Fruit fly (Drosophila melanogaster) whole organism, embryonic: ENCODE results near the gene yellow-f2.
A peak's percentile ranks its signal among the peaks of the same experiment; 100 is the strongest.

Experiments used
- ATbp ChIP-seq: fragments of 200-800 bp; sonication (Bioruptor generic); optimal IDR thresholded peaks from 2 replicates; lab custom pipeline; 2017; ENCODE audit warnings: missing biosample characterization, mild to moderate bottlenecking, missing genetic modification characterization, missing genetic modification reagents
- Blimp-1 ChIP-seq: fragments of 200-800 bp; sonication (Bioruptor generic); optimal IDR thresholded peaks from 3 replicates; lab custom pipeline; 2018; ENCODE audit warnings: missing biosample characterization, missing genetic modification characterization, mild to moderate bottlenecking, moderate library complexity, missing genetic modification reagents
- CG10274 ChIP-seq: fragments of 200-800 bp; sonication (Bioruptor generic); optimal IDR thresholded peaks from 3 replicates; lab custom pipeline; 2017; ENCODE audit warnings: missing biosample characterization, mild to moderate bottlenecking, missing genetic modification characterization
- CG11085 ChIP-seq: fragments of 200-800 bp; sonication (Bioruptor generic); IDR thresholded peaks from 2 replicates; pipeline ENCODE4 v1.3.6; 2022; ENCODE audit warnings: missing biosample characterization, missing genetic modification characterization
- CG12104 ChIP-seq: fragments of 200-800 bp; sonication (Bioruptor generic); optimal IDR thresholded peaks from 3 replicates; lab custom pipeline; 2016; ENCODE audit warnings: missing biosample characterization, missing genetic modification characterization
- CG1233 ChIP-seq: fragments of 200-800 bp; sonication (Bioruptor generic); optimal IDR thresholded peaks from 4 replicates; lab custom pipeline; 2018; ENCODE audit warnings: missing biosample characterization, mild to moderate bottlenecking, missing genetic modification characterization
- CG16815 ChIP-seq: fragments of 200-800 bp; sonication (Bioruptor generic); optimal IDR thresholded peaks from 3 replicates; lab custom pipeline; 2017; ENCODE audit warnings: missing biosample characterization, mild to moderate bottlenecking, missing genetic modification characterization
- CG2712 ChIP-seq: fragments of 200-800 bp; optimal IDR thresholded peaks from 3 replicates; lab custom pipeline; 2019; ENCODE audit warnings: missing biosample characterization, mild to moderate bottlenecking, missing genetic modification characterization, moderate library complexity
- CG31365 ChIP-seq: fragments of 200-800 bp; sonication (Bioruptor generic); optimal IDR thresholded peaks from 2 replicates; lab custom pipeline; 2018; ENCODE audit warnings: missing biosample characterization, mild to moderate bottlenecking, missing genetic modification characterization
- CG32767 ChIP-seq: fragments of 200-800 bp; sonication (Bioruptor generic); IDR thresholded peaks from 2 replicates; pipeline ENCODE4 v1.3.6; 2022; ENCODE audit warnings: missing biosample characterization, missing genetic modification characterization
- CG3281 ChIP-seq: fragments of 200-800 bp; sonication (Bioruptor generic); optimal IDR thresholded peaks from 3 replicates; lab custom pipeline; 2017; ENCODE audit warnings: missing biosample characterization, mild to moderate bottlenecking, missing genetic modification characterization
- CG33213 ChIP-seq: fragments of 200-800 bp; sonication (Bioruptor generic); optimal IDR thresholded peaks from 3 replicates; lab custom pipeline; 2016; ENCODE audit warnings: missing biosample characterization, missing genetic modification characterization
- CG4617 ChIP-seq: fragments of 200-800 bp; sonication (Bioruptor generic); optimal IDR thresholded peaks from 3 replicates; lab custom pipeline; 2016; ENCODE audit warnings: missing biosample characterization, missing genetic modification characterization, borderline replicate concordance
- CG4730 ChIP-seq: fragments of 200-800 bp; sonication (Bioruptor generic); IDR thresholded peaks from 2 replicates; pipeline ENCODE4 v1.3.6; 2022; ENCODE audit warnings: missing biosample characterization, missing genetic modification characterization
- CG6765 ChIP-seq: fragments of 200-800 bp; sonication (Bioruptor generic); optimal IDR thresholded peaks from 3 replicates; lab custom pipeline; 2017; ENCODE audit warnings: missing biosample characterization, mild to moderate bottlenecking, missing genetic modification characterization
- CG7372 ChIP-seq: fragments of 200-800 bp; sonication (Bioruptor generic); IDR thresholded peaks from 2 replicates; pipeline ENCODE4 v1.3.6; 2022; ENCODE audit warnings: missing biosample characterization, missing genetic modification characterization
- CG7928 ChIP-seq: fragments of 200-800 bp; sonication (Bioruptor generic); optimal IDR thresholded peaks from 2 replicates; lab custom pipeline; 2017; ENCODE audit warnings: missing biosample characterization, mild to moderate bottlenecking, missing genetic modification characterization
- CG8281 ChIP-seq: fragments of 200-800 bp; sonication (Bioruptor generic); optimal IDR thresholded peaks from 2 replicates; lab custom pipeline; 2018; ENCODE audit warnings: missing biosample characterization, mild to moderate bottlenecking, missing genetic modification characterization, moderate library complexity
- CG8388 ChIP-seq: fragments of 200-800 bp; sonication (Bioruptor generic); optimal IDR thresholded peaks from 2 replicates; lab custom pipeline; 2019; ENCODE audit warnings: missing biosample characterization, mild to moderate bottlenecking, missing genetic modification characterization, moderate library complexity
- CG8478 ChIP-seq: fragments of >200 bp; optimal IDR thresholded peaks from 2 replicates; lab custom pipeline; 2018
- CG9215 ChIP-seq: fragments of 200-800 bp; sonication (Bioruptor generic); IDR thresholded peaks from 2 replicates; pipeline ENCODE4 v1.3.6; 2022; ENCODE audit warnings: missing biosample characterization, missing genetic modification characterization
- CkIIα-i1 ChIP-seq: fragments of 200-800 bp; sonication (Bioruptor generic); IDR thresholded peaks from 2 replicates; pipeline ENCODE4 v1.3.6; 2022; ENCODE audit warnings: missing biosample characterization, missing genetic modification characterization
- CoRest ChIP-seq: fragments of 200-800 bp; sonication (Bioruptor generic); optimal IDR thresholded peaks from 3 replicates; lab custom pipeline; 2018; ENCODE audit warnings: missing biosample characterization, mild to moderate bottlenecking, missing genetic modification characterization, moderate library complexity
- CrebB ChIP-seq: fragments of 200-800 bp; sonication (Bioruptor generic); optimal IDR thresholded peaks from 3 replicates; lab custom pipeline; 2018; ENCODE audit warnings: missing biosample characterization, mild to moderate bottlenecking, missing genetic modification characterization
- Elba2 ChIP-seq: fragments of 200-800 bp; sonication (Bioruptor generic); optimal IDR thresholded peaks from 3 replicates; lab custom pipeline; 2016; ENCODE audit warnings: missing biosample characterization, missing genetic modification characterization
- Hand ChIP-seq: fragments of 200-800 bp; sonication (Bioruptor generic); optimal IDR thresholded peaks from 2 replicates; lab custom pipeline; 2017; ENCODE audit warnings: mild to moderate bottlenecking, missing biosample characterization, missing genetic modification reagents, missing genetic modification characterization
- Lpt ChIP-seq: fragments of >200 bp; optimal IDR thresholded peaks from 2 replicates; lab custom pipeline; 2018; ENCODE audit warnings: missing biosample characterization, missing genetic modification characterization
- Mad ChIP-seq: fragments of 200-800 bp; sonication (Bioruptor generic); optimal IDR thresholded peaks from 2 replicates; lab custom pipeline; 2016; ENCODE audit warnings: missing biosample characterization, missing genetic modification characterization
- Neu2 ChIP-seq: fragments of 200-800 bp; sonication (Bioruptor generic); optimal IDR thresholded peaks from 3 replicates; lab custom pipeline; 2016; ENCODE audit warnings: missing biosample characterization, missing genetic modification characterization, borderline replicate concordance
- Opbp ChIP-seq: fragments of 200-800 bp; sonication (Bioruptor generic); IDR thresholded peaks from 3 replicates; pipeline ENCODE4 v1.3.6; 2022; ENCODE audit warnings: missing biosample characterization, missing genetic modification characterization; ENCODE audit not compliant: partially characterized antibody
- Rx ChIP-seq: fragments of 200-800 bp; sonication (Bioruptor generic); IDR thresholded peaks from 2 replicates; pipeline ENCODE4 v1.3.6; 2022; ENCODE audit warnings: missing biosample characterization, missing genetic modification characterization
- Side ChIP-seq: fragments of 200-800 bp; sonication (Bioruptor generic); optimal IDR thresholded peaks from 2 replicates; lab custom pipeline; 2016; ENCODE audit warnings: missing biosample characterization, missing genetic modification characterization
- Six4 ChIP-seq: fragments of 200-800 bp; sonication (Bioruptor generic); optimal IDR thresholded peaks from 2 replicates; lab custom pipeline; 2016; ENCODE audit warnings: missing biosample characterization, missing genetic modification characterization
- Stat92E ChIP-seq, 3 experiments: fragments of >200 bp in 2 of 3; fragments of 200-800 bp in 1 of 3; sonication (Bioruptor generic) in 1 of 3; optimal IDR thresholded peaks; 2 replicates each; lab custom pipeline; 2017 to 2019; ENCODE audit warnings: missing biosample characterization in 3 of 3, missing genetic modification characterization in 3 of 3, mild to moderate bottlenecking in 1 of 3, moderate library complexity in 1 of 3
- ash1 ChIP-seq: fragments of 200-800 bp; sonication (Bioruptor generic); optimal IDR thresholded peaks from 2 replicates; lab custom pipeline; 2018; ENCODE audit warnings: missing biosample characterization, mild to moderate bottlenecking, missing genetic modification characterization
- bigmax ChIP-seq: fragments of 200-800 bp; sonication (Bioruptor generic); optimal IDR thresholded peaks from 2 replicates; lab custom pipeline; 2018; ENCODE audit warnings: missing biosample characterization, mild to moderate bottlenecking, missing genetic modification characterization
- cg ChIP-seq: fragments of 200-800 bp; sonication (Bioruptor generic); optimal IDR thresholded peaks from 3 replicates; lab custom pipeline; 2019; ENCODE audit warnings: missing biosample characterization, mild to moderate bottlenecking, missing genetic modification characterization, moderate library complexity
- chinmo ChIP-seq: fragments of 200-800 bp; sonication (Bioruptor generic); IDR thresholded peaks from 4 replicates; pipeline ENCODE4 v1.3.6; 2022; ENCODE audit warnings: missing biosample characterization, missing genetic modification characterization; ENCODE audit not compliant: partially characterized antibody
- cwo ChIP-seq: fragments of 200-800 bp; sonication (Bioruptor generic); optimal IDR thresholded peaks from 3 replicates; lab custom pipeline; 2017; ENCODE audit warnings: missing biosample characterization, missing genetic modification characterization, mild to moderate bottlenecking, moderate library complexity, missing genetic modification reagents
- dimm ChIP-seq: fragments of 200-800 bp; sonication (Bioruptor generic); IDR thresholded peaks from 2 replicates; pipeline ENCODE4 v1.3.6; 2022; ENCODE audit warnings: missing biosample characterization, missing genetic modification characterization
- dysf ChIP-seq: fragments of 200-800 bp; sonication (Bioruptor generic); IDR thresholded peaks from 3 replicates; pipeline ENCODE4 v1.3.6; 2022; ENCODE audit warnings: missing biosample characterization, missing genetic modification characterization
- her ChIP-seq: fragments of 200-800 bp; sonication (Bioruptor generic); optimal IDR thresholded peaks from 2 replicates; lab custom pipeline; 2016; ENCODE audit warnings: missing biosample characterization, missing genetic modification characterization
- jigr1 ChIP-seq: fragments of 200-800 bp; sonication (Bioruptor generic); IDR thresholded peaks from 3 replicates; pipeline ENCODE4 v1.3.6; 2022; ENCODE audit warnings: missing biosample characterization, missing genetic modification characterization
- lilli ChIP-seq: fragments of 200-800 bp; sonication (Bioruptor generic); optimal IDR thresholded peaks from 3 replicates; lab custom pipeline; 2016; ENCODE audit warnings: missing biosample characterization, missing genetic modification characterization
- nerfin-2 ChIP-seq: fragments of 200-800 bp; sonication (Bioruptor generic); IDR thresholded peaks from 2 replicates; pipeline ENCODE4 v1.3.6; 2022; ENCODE audit warnings: missing biosample characterization, missing genetic modification characterization; ENCODE audit not compliant: partially characterized antibody
- onecut ChIP-seq: fragments of 200-800 bp; sonication (Bioruptor generic); IDR thresholded peaks from 2 replicates; pipeline ENCODE4 v1.3.6; 2022; ENCODE audit warnings: missing biosample characterization, missing genetic modification characterization
- pfk ChIP-seq: fragments of 200-800 bp; sonication (Bioruptor generic); optimal IDR thresholded peaks from 2 replicates; lab custom pipeline; 2018; ENCODE audit warnings: missing biosample characterization, mild to moderate bottlenecking, missing genetic modification characterization, moderate library complexity
- phol ChIP-seq: fragments of 200-800 bp; sonication (Bioruptor generic); optimal IDR thresholded peaks from 3 replicates; lab custom pipeline; 2018; ENCODE audit warnings: missing biosample characterization, mild to moderate bottlenecking, missing genetic modification characterization, moderate library complexity
- seq ChIP-seq: fragments of 200-800 bp; sonication (Bioruptor generic); IDR thresholded peaks from 2 replicates; pipeline ENCODE4 v1.3.6; 2022; ENCODE audit warnings: missing biosample characterization, missing genetic modification characterization
- tx ChIP-seq: fragments of 200-800 bp; sonication (Bioruptor generic); optimal IDR thresholded peaks from 2 replicates; lab custom pipeline; 2016; ENCODE audit warnings: missing biosample characterization, missing genetic modification characterization
- vnd ChIP-seq: fragments of 200-800 bp; sonication (Bioruptor generic); IDR thresholded peaks from 3 replicates; pipeline ENCODE4 v1.3.6; 2022; ENCODE audit warnings: missing biosample characterization, missing genetic modification characterization; ENCODE audit not compliant: partially characterized antibody

The yellow-f2 gene

DNA sequence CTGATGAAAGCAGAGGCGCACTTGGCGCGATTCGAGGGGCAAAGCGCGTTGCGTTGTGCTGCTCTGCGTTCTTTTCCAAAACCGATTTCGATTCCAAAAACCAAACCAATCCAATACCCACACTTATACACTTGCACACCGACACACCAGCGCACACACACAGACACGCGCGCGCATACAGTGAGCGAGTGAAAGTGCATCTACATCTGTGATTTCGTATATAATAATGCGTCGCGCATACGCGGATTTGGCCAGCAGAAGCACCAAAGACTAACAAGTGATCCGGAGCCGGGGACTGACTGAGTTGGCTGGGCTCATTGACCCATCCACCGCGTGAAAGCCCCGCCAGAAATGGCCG lies 3.3 kb upstream of the yellow-f2 start (continued):
- TF ChIP-seq dysf, result no peak
- TF ChIP-seq CG1233 (GFP tag; lab: Kevin White, UChicago), result no peak
- no peak for TF ChIP-seq dimm
- TF ChIP-seq cwo (GFP tag; lab: Kevin White, UChicago), result no peak
- TF ChIP-seq Side (GFP tag; lab: Kevin White, UChicago), result no peak
- no peak for TF ChIP-seq ash1
- no peak for TF ChIP-seq CG7372
- 0 out of 3 replicates have a peak, but pooled peaks have one; percentile 1 for TF ChIP-seq Opbp
- no peak for TF ChIP-seq CG3281 (GFP tag; lab: Kevin White, UChicago)
- no peak for TF ChIP-seq CkIIα-i1
- TF ChIP-seq CG10274 (GFP tag; lab: Kevin White, UChicago), result no peak
- no peak for TF ChIP-seq onecut (GFP tag; lab: Robert Waterston, UW)
- no peak for TF ChIP-seq CG6765 (GFP tag; lab: Kevin White, UChicago)
- no peak for TF ChIP-seq Six4 (GFP tag; lab: Kevin White, UChicago)
- TF ChIP-seq Mad (GFP tag; lab: Kevin White, UChicago), result no peak
- no peak for TF ChIP-seq CoRest (tag; lab: Kevin White, UChicago)
- TF ChIP-seq CG4617 (GFP tag; lab: Kevin White, UChicago), result peak; percentile 18
- TF ChIP-seq CG31365 (tag; lab: Kevin White, UChicago), result no peak
- TF ChIP-seq CG8478, result peak; percentile 40
- TF ChIP-seq pfk (GFP tag; lab: Kevin White, UChicago), result no peak
- TF ChIP-seq CG8388 (GFP tag; lab: Kevin White, UChicago), result peak; percentile 97
- no peak for TF ChIP-seq Blimp-1 (GFP tag; lab: Kevin White, UChicago)
- no peak for TF ChIP-seq ATbp (GFP tag; lab: Kevin White, UChicago)
- TF ChIP-seq Hand (GFP tag; lab: Kevin White, UChicago), result no peak
- no peak for TF ChIP-seq jigr1 (GFP tag; lab: Robert Waterston, UW)
- no peak for TF ChIP-seq Lpt (GFP tag; lab: Kevin White, UChicago)
- TF ChIP-seq seq, result no peak

DNA sequence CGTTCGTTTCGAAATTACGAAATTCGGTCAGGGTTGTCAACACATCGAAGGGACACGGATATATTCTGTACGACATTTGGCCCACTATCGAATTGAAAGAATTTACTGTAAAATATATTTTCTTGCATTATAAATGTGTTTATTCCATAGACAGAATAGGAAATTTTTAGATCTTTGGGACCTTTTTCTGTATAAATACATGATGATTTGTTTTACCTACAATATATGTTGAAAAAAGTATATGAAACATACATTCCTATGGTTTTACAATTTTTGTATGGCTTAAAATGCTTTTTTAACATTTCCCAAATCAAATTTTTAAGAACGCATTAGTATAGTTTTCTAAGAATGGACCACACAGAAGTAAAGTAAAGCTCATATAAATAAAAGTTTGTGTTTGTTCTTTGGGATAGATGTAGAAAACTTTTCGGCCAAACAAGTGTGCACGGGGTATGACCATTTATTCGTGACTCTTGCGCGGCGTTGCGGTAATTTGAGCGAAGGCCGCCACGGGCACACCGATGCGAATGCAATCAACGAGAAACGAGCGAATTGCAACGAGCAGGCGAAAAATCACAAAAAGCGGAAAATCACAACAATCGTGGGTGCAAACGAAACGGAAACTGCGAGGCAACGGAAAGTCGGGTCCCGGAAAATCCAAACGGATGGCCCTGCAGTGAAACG lies 2.7 kb upstream of the yellow-f2 start, which contains the start of the genes CG17327, CG44194 and CG7518:
TSS of gene CG17327 (minus strand) at position 177 of the 684 bp plus-strand sequence.
TSS of gene CG44194 (minus strand) at position 177 of the 684 bp plus-strand sequence.
TSS of gene CG7518 (plus strand) at position 540 of the 684 bp plus-strand sequence.
- TF ChIP-seq phol (tag; lab: Kevin White, UChicago), result peak; percentile 56
- TF ChIP-seq nerfin-2 (GFP tag; lab: Robert Waterston, UW), result no peak
- TF ChIP-seq CG33213, result no peak
- no peak for TF ChIP-seq vnd (GFP tag; lab: Robert Waterston, UW)
- no peak for TF ChIP-seq Neu2 (GFP tag; lab: Kevin White, UChicago)
- TF ChIP-seq her (GFP tag; lab: Kevin White, UChicago), result no peak
- TF ChIP-seq Rx, result no peak
- no peak for TF ChIP-seq CG32767 (GFP tag; lab: Robert Waterston, UW)
- TF ChIP-seq tx (GFP tag; lab: Kevin White, UChicago), result peak; percentile 16
- no peak for TF ChIP-seq CG9215 (GFP tag; lab: Robert Waterston, UW)
- TF ChIP-seq cg (GFP tag; lab: Kevin White, UChicago), result no peak
- no peak for TF ChIP-seq CG11085
- TF ChIP-seq CG8281 (tag; lab: Kevin White, UChicago), result no peak
- TF ChIP-seq bigmax (GFP tag; lab: Kevin White, UChicago), result no peak
- no peak for TF ChIP-seq CG4730
- TF ChIP-seq lilli (GFP tag; lab: Kevin White, UChicago), result peak; percentile 30
- no peak for TF ChIP-seq CG7928
- no peak for TF ChIP-seq CG2712
- TF ChIP-seq Elba2 (GFP tag; lab: Kevin White, UChicago), result no peak
- no peak for TF ChIP-seq CrebB (tag; lab: Kevin White, UChicago)
- peak; percentile 24 for TF ChIP-seq CG12104 (GFP tag; lab: Kevin White, UChicago)
- TF ChIP-seq Stat92E (GFP tag; optimal IDR thresholded peaks at IDR 0.05; lab: Kevin White, UChicago), result no peak
- no peak for TF ChIP-seq CG16815 (GFP tag; lab: Kevin White, UChicago)
- TF ChIP-seq chinmo (GFP tag; lab: Robert Waterston, UW), result peak; percentile 80; the same call in 2 of the 4 replicates
